Fruit fly (Drosophila melanogaster) whole organism, embryonic: ENCODE data around the gene wek.

Experiments
- B-H2 ChIP-seq: fragments of 200-800 bp; sonication (Bioruptor generic); optimal IDR thresholded peaks from 2 replicates; lab custom pipeline; 2018; ENCODE audit warnings: missing biosample characterization, mild to moderate bottlenecking, missing genetic modification characterization
- BEAF-32 ChIP-seq: fragments of 200-800 bp; sonication (Bioruptor generic); optimal IDR thresholded peaks from 3 replicates; lab custom pipeline; 2017; ENCODE audit warnings: missing biosample characterization, missing genetic modification characterization, mild to moderate bottlenecking, moderate library complexity, missing genetic modification reagents
- Bgb ChIP-seq: fragments of 200-800 bp; sonication (Bioruptor generic); IDR thresholded peaks from 2 replicates; pipeline ENCODE4 v1.3.6; 2022; ENCODE audit warnings: missing biosample characterization, missing genetic modification characterization; ENCODE audit not compliant: partially characterized antibody
- CG10267 ChIP-seq: fragments of 200-800 bp; sonication (Bioruptor generic); optimal IDR thresholded peaks from 2 replicates; lab custom pipeline; 2018; ENCODE audit warnings: missing biosample characterization, mild to moderate bottlenecking, missing genetic modification characterization, moderate library complexity
- CG10274 ChIP-seq: fragments of 200-800 bp; sonication (Bioruptor generic); optimal IDR thresholded peaks from 3 replicates; lab custom pipeline; 2017; ENCODE audit warnings: missing biosample characterization, mild to moderate bottlenecking, missing genetic modification characterization
- CG10431 ChIP-seq: fragments of 200-800 bp; sonication (Bioruptor generic); optimal IDR thresholded peaks from 3 replicates; lab custom pipeline; 2018; ENCODE audit warnings: missing biosample characterization, mild to moderate bottlenecking, missing genetic modification characterization
- CG10979 ChIP-seq: fragments of 200-800 bp; sonication (Bioruptor generic); optimal IDR thresholded peaks from 2 replicates; lab custom pipeline; 2018; ENCODE audit warnings: missing biosample characterization, mild to moderate bottlenecking, missing genetic modification characterization, moderate library complexity
- CG11398 ChIP-seq: fragments of 200-800 bp; sonication (Bioruptor generic); optimal IDR thresholded peaks from 2 replicates; lab custom pipeline; 2016; ENCODE audit warnings: missing biosample characterization, missing genetic modification characterization
- CG11723 ChIP-seq: fragments of 200-800 bp; sonication (Bioruptor generic); optimal IDR thresholded peaks from 2 replicates; lab custom pipeline; 2017; ENCODE audit warnings: missing biosample characterization, mild to moderate bottlenecking, missing genetic modification characterization
- CG16815 ChIP-seq: fragments of 200-800 bp; sonication (Bioruptor generic); optimal IDR thresholded peaks from 3 replicates; lab custom pipeline; 2017; ENCODE audit warnings: missing biosample characterization, mild to moderate bottlenecking, missing genetic modification characterization
- CG17328 ChIP-seq: fragments of 200-800 bp; sonication (Bioruptor generic); IDR thresholded peaks from 2 replicates; pipeline ENCODE4 v1.3.6; 2022; ENCODE audit warnings: missing biosample characterization, missing genetic modification characterization
- CG17359 ChIP-seq: fragments of 200-800 bp; sonication (Bioruptor generic); optimal IDR thresholded peaks from 3 replicates; lab custom pipeline; 2018; ENCODE audit warnings: missing biosample characterization, mild to moderate bottlenecking, missing genetic modification characterization, moderate library complexity
- CG17385 ChIP-seq: fragments of 200-800 bp; sonication (Bioruptor generic); optimal IDR thresholded peaks from 3 replicates; lab custom pipeline; 2018; ENCODE audit warnings: missing biosample characterization, mild to moderate bottlenecking, missing genetic modification characterization
- CG4360 ChIP-seq: fragments of 200-800 bp; sonication (Bioruptor generic); IDR thresholded peaks from 2 replicates; pipeline ENCODE4 v1.3.6; 2022; ENCODE audit warnings: missing biosample characterization, missing genetic modification characterization
- CG6689 ChIP-seq: fragments of 200-800 bp; sonication (Bioruptor generic); IDR thresholded peaks from 2 replicates; pipeline ENCODE4 v1.3.6; 2022; ENCODE audit warnings: missing biosample characterization, missing genetic modification characterization
- CG7556 ChIP-seq: fragments of 200-800 bp; sonication (Bioruptor generic); optimal IDR thresholded peaks from 2 replicates; lab custom pipeline; 2017; ENCODE audit warnings: missing biosample characterization, mild to moderate bottlenecking, missing genetic modification characterization
- CG8924 ChIP-seq: fragments of 200-800 bp; optimal IDR thresholded peaks from 3 replicates; lab custom pipeline; 2019; ENCODE audit warnings: missing biosample characterization, mild to moderate bottlenecking, missing genetic modification characterization, moderate library complexity
- CG9437 ChIP-seq: fragments of 200-800 bp; sonication (Bioruptor generic); optimal IDR thresholded peaks from 2 replicates; lab custom pipeline; 2018; ENCODE audit warnings: missing biosample characterization, mild to moderate bottlenecking, missing genetic modification characterization
- Chrac-16 ChIP-seq: fragments of 200-800 bp; sonication (Bioruptor generic); optimal IDR thresholded peaks from 3 replicates; lab custom pipeline; 2016; ENCODE audit warnings: missing biosample characterization, missing genetic modification characterization
- E2f1 ChIP-seq: fragments of 200-800 bp; sonication (Bioruptor generic); IDR thresholded peaks from 2 replicates; pipeline ENCODE4 v1.3.6; 2022; ENCODE audit warnings: missing biosample characterization, missing genetic modification characterization
- ERR ChIP-seq: fragments of 200-800 bp; sonication (Bioruptor generic); optimal IDR thresholded peaks from 2 replicates; lab custom pipeline; 2016; ENCODE audit warnings: missing biosample characterization, missing genetic modification characterization
- Hr39 ChIP-seq: fragments of >200 bp; optimal IDR thresholded peaks from 2 replicates; lab custom pipeline; 2017
- MBD-R2 ChIP-seq: fragments of 200-800 bp; sonication (Bioruptor generic); IDR thresholded peaks from 2 replicates; pipeline ENCODE4 v1.3.6; 2022; ENCODE audit warnings: missing biosample characterization, missing genetic modification characterization
- NK7.1 ChIP-seq: fragments of 200-800 bp; sonication (Bioruptor generic); optimal IDR thresholded peaks from 3 replicates; lab custom pipeline; 2016; ENCODE audit warnings: missing biosample characterization, missing genetic modification characterization
- Oli ChIP-seq: fragments of 200-800 bp; sonication (Bioruptor generic); optimal IDR thresholded peaks from 2 replicates; lab custom pipeline; 2018; ENCODE audit warnings: missing biosample characterization, mild to moderate bottlenecking, missing genetic modification characterization, moderate library complexity
- Poxn ChIP-seq: fragments of 200-800 bp; sonication (Bioruptor generic); IDR thresholded peaks from 2 replicates; pipeline ENCODE4 v1.3.6; 2022; ENCODE audit warnings: missing biosample characterization, missing genetic modification characterization
- Sry-δ ChIP-seq: fragments of 200-800 bp; sonication (Bioruptor generic); optimal IDR thresholded peaks from 2 replicates; lab custom pipeline; 2016; ENCODE audit warnings: missing biosample characterization, missing genetic modification characterization
- Trl ChIP-seq, 3 experiments: fragments of >200 bp in 2 of 3; fragments of 200-800 bp in 1 of 3; sonication (Bioruptor generic) in 1 of 3; optimal IDR thresholded peaks; 2 replicates in 1 of 3; 3 replicates in 2 of 3; lab custom pipeline; 2016 to 2017; ENCODE audit warnings: missing biosample characterization in 1 of 3, missing genetic modification characterization in 1 of 3
- Usf ChIP-seq: fragments of 200-800 bp; sonication (Bioruptor generic); optimal IDR thresholded peaks from 2 replicates; lab custom pipeline; 2017; ENCODE audit warnings: missing genotype, missing biosample characterization, missing genetic modification characterization
- Xbp1 ChIP-seq: fragments of 200-800 bp; sonication (Bioruptor generic); optimal IDR thresholded peaks from 3 replicates; lab custom pipeline; 2016; ENCODE audit warnings: missing biosample characterization, mild to moderate bottlenecking, missing genetic modification characterization
- bsh ChIP-seq, 2 experiments: fragments of 200-800 bp; sonication (Bioruptor generic); optimal IDR thresholded peaks; 2 replicates each; lab custom pipeline; 2017 to 2018; ENCODE audit warnings: mild to moderate bottlenecking in 2 of 2, missing biosample characterization in 2 of 2, missing genetic modification characterization in 2 of 2, moderate library complexity in 1 of 2
- cg ChIP-seq: fragments of 200-800 bp; sonication (Bioruptor generic); optimal IDR thresholded peaks from 3 replicates; lab custom pipeline; 2019; ENCODE audit warnings: missing biosample characterization, mild to moderate bottlenecking, missing genetic modification characterization, moderate library complexity
- chif ChIP-seq, 2 experiments: fragments of 200-800 bp; sonication (Bioruptor generic); optimal IDR thresholded peaks; 3 replicates each; lab custom pipeline; 2016; ENCODE audit warnings: missing biosample characterization in 2 of 2, missing genetic modification characterization in 2 of 2
- corto ChIP-seq: fragments of 200-800 bp; sonication (Bioruptor generic); optimal IDR thresholded peaks from 2 replicates; lab custom pipeline; 2016; ENCODE audit warnings: missing biosample characterization, mild to moderate bottlenecking, missing genetic modification characterization, moderate library complexity
- crc ChIP-seq: fragments of 200-800 bp; sonication (Bioruptor generic); optimal IDR thresholded peaks from 2 replicates; lab custom pipeline; 2016; ENCODE audit warnings: missing biosample characterization, missing genetic modification characterization
- en ChIP-seq: fragments of 200-800 bp; sonication (Bioruptor generic); optimal IDR thresholded peaks from 2 replicates; lab custom pipeline; 2016; ENCODE audit warnings: missing biosample characterization, missing genetic modification characterization
- eve ChIP-seq, 2 experiments: fragments of >200 bp; optimal IDR thresholded peaks; 2 replicates each; lab custom pipeline; 2017; ENCODE audit warnings: missing biosample characterization in 2 of 2, missing genetic modification characterization in 2 of 2
- fd102C ChIP-seq: fragments of 200-800 bp; sonication (Bioruptor generic); optimal IDR thresholded peaks from 2 replicates; lab custom pipeline; 2018; ENCODE audit warnings: missing biosample characterization, mild to moderate bottlenecking, missing genetic modification characterization, moderate library complexity
- gcm ChIP-seq: fragments of 200-800 bp; sonication (Bioruptor generic); optimal IDR thresholded peaks from 2 replicates; lab custom pipeline; 2019; ENCODE audit warnings: missing biosample characterization, mild to moderate bottlenecking, missing genetic modification characterization, moderate library complexity
- gro ChIP-seq: fragments of 200-800 bp; sonication (Bioruptor generic); optimal IDR thresholded peaks from 2 replicates; lab custom pipeline; 2016; ENCODE audit warnings: missing biosample characterization, missing genetic modification characterization
- gt ChIP-seq: fragments of 200-800 bp; sonication (Bioruptor generic); IDR thresholded peaks from 2 replicates; pipeline ENCODE4 v1.3.6; 2022; ENCODE audit warnings: missing biosample characterization, missing genetic modification characterization
- h ChIP-seq: fragments of >200 bp; optimal IDR thresholded peaks from 2 replicates; lab custom pipeline; 2017
- kah ChIP-seq: fragments of 200-800 bp; sonication (Bioruptor generic); optimal IDR thresholded peaks from 2 replicates; lab custom pipeline; 2018; ENCODE audit warnings: missing biosample characterization, mild to moderate bottlenecking, missing genetic modification characterization
- lbe ChIP-seq: fragments of 200-800 bp; sonication (Bioruptor generic); optimal IDR thresholded peaks from 2 replicates; lab custom pipeline; 2016; ENCODE audit warnings: missing biosample characterization, mild to moderate bottlenecking, missing genetic modification characterization
- lola ChIP-seq, 3 experiments: fragments of >200 bp in 2 of 3; fragments of 200-800 bp in 1 of 3; sonication (Bioruptor generic) in 1 of 3; optimal IDR thresholded peaks; 2 replicates each; lab custom pipeline; 2017 to 2019; ENCODE audit warnings: missing biosample characterization in 3 of 3, missing genetic modification characterization in 3 of 3, mild to moderate bottlenecking in 1 of 3, moderate library complexity in 1 of 3
- luna ChIP-seq: fragments of 200-800 bp; sonication (Bioruptor generic); optimal IDR thresholded peaks from 2 replicates; lab custom pipeline; 2016; ENCODE audit warnings: missing biosample characterization, missing genetic modification characterization
- ro ChIP-seq: fragments of 200-800 bp; sonication (Bioruptor generic); IDR thresholded peaks from 2 replicates; pipeline ENCODE4 v1.3.6; 2022; ENCODE audit warnings: missing biosample characterization, missing genetic modification characterization
- sima ChIP-seq: fragments of 200-800 bp; sonication (Bioruptor generic); optimal IDR thresholded peaks from 2 replicates; lab custom pipeline; 2016; ENCODE audit warnings: missing biosample characterization, missing genetic modification characterization
- zfh2 ChIP-seq: fragments of 200-800 bp; sonication (Bioruptor generic); optimal IDR thresholded peaks from 2 replicates; lab custom pipeline; 2016; ENCODE audit warnings: missing biosample characterization, missing genetic modification characterization

wek gene

DNA sequence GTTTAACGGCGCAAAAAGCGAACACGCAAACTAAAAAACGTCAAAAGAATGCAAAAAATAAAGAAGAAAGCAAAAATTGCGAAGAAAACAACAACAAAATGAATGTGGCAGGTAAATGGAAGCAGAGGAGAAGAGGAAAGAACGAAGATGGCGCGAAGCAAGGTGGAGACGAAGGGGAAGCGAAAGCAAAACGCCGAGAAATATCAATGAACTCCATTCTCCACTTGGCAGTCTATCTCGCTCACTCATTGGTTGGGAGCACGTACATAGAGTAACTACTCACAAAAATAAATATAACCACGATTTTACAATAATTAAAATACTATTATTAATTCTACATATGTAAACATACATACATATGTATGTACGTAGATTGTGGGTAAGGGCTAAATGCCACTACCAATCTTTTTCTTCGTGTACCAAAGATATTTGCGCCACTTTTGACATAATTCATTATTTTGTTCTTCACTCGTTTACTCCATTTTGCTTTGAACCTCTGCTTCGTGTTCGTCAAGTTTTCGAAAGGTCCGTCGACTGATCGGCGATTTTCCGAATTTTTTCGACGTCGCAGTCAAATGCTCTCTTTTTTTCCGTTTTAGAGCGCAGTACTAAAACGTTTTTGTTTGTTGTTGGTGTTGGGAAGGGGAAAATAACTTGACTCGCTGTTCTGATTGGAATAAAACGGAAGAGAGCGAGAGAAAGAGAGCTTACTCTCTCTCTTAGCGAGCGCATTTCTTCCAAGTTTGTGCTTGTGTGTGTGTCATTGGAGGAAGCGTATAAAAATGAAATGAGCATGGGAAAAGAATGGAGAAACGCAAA lies 22.9 kb downstream of the wek start (continued):
- TF ChIP-seq sima (no peak), zfh2 (no peak), gcm (GFP tag; lab: Kevin White, UChicago) (no peak), CG4360 (GFP tag; lab: Robert Waterston, UW) (peak; percentile 73), Bgb (GFP tag; lab: Robert Waterston, UW) (0 out of 2 replicates have a peak, but pooled peaks have one; percentile 13), CG17359 (tag; lab: Kevin White, UChicago) (no peak), kah (GFP tag; lab: Kevin White, UChicago) (peak; percentile 34), NK7.1 (GFP tag; lab: Kevin White, UChicago) (no peak), gro (GFP tag; lab: Kevin White, UChicago) (no peak), CG10267 (tag; lab: Kevin White, UChicago) (no peak), Sry-δ (GFP tag; lab: Kevin White, UChicago) (no peak), CG6689 (no peak), CG9437 (GFP tag; lab: Kevin White, UChicago) (no peak)

DNA sequence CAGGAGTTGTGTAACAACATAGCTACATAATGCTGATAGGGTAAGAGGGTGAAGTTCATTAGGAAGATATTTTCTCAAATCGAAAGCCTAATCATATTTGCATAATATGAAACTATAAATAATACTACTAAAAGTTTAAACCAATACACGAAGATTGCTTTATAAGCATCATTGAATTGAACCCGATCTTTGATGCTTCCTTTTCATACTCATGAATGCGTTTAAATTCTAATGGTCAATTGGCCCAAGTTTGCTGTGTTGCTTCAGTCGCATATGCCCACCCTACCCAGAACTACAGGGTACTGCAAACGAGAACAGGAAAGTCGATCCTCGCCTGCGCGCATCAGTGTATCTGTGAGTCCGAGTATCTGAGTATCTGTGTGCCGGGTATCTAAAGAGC lies 24.6 kb downstream of the wek start:
- TF ChIP-seq CG10979 (peak; percentile 0), CG10274 (no peak), Poxn (GFP tag; lab: Robert Waterston, UW) (no peak), chif (GFP tag; optimal IDR thresholded peaks at IDR 0.05; lab: Kevin White, UChicago) (peak in 1 of 2 experiments; percentile 27), ERR (GFP tag; lab: Kevin White, UChicago) (no peak), h (no peak), CG8924 (tag; lab: Kevin White, UChicago) (peak; percentile 44), B-H2 (GFP tag; lab: Kevin White, UChicago) (no peak), crc (GFP tag; lab: Kevin White, UChicago) (no peak), CG11398 (GFP tag; lab: Kevin White, UChicago) (no peak), Hr39 (no peak), Usf (peak; percentile 11), Chrac-16 (GFP tag; lab: Kevin White, UChicago) (peak; percentile 7), eve (GFP tag; optimal IDR thresholded peaks at IDR 0.05; lab: Kevin White, UChicago) (peak in 1 of 2 experiments; percentile 39), Oli (tag; lab: Kevin White, UChicago) (no peak), E2f1 (GFP tag; lab: Robert Waterston, UW) (no peak), BEAF-32 (GFP tag; lab: Kevin White, UChicago) (no peak), Xbp1 (GFP tag; lab: Kevin White, UChicago) (no peak), MBD-R2 (GFP tag; lab: Robert Waterston, UW) (no peak), luna (GFP tag; lab: Kevin White, UChicago) (no peak), lbe (GFP tag; lab: Kevin White, UChicago) (peak; percentile 82), CG7556 (no peak), Trl (optimal IDR thresholded peaks at IDR 0.05; lab: Kevin White, UChicago) (no peak), Trl (GFP tag; optimal IDR thresholded peaks at IDR 0.05; lab: Kevin White, UChicago) (no peak), en (no peak), CG17385 (GFP tag; lab: Kevin White, UChicago) (no peak), CG11723 (GFP tag; lab: Kevin White, UChicago) (no peak), ro (GFP tag; lab: Robert Waterston, UW) (no peak), cg (peak; percentile 26), gt (GFP tag; lab: Robert Waterston, UW) (no peak), bsh (GFP tag; optimal IDR thresholded peaks at IDR 0.05; lab: Kevin White, UChicago) (peak in 1 of 2 experiments; percentile 81), fd102C (GFP tag; lab: Kevin White, UChicago) (peak; percentile 68), CG16815 (no peak), CG17328 (0 out of 2 replicates have a peak, but pooled peaks have one; percentile 25), lola (GFP tag; optimal IDR thresholded peaks at IDR 0.05; lab: Kevin White, UChicago) (peak in 1 of 3 experiments; percentile 57), corto (GFP tag; lab: Kevin White, UChicago) (peak; percentile 56), CG10431 (no peak)
